Worm (Caenorhabditis elegans): ENCODE measurements around the gene srw-6.

The srw-6 gene

DNA sequence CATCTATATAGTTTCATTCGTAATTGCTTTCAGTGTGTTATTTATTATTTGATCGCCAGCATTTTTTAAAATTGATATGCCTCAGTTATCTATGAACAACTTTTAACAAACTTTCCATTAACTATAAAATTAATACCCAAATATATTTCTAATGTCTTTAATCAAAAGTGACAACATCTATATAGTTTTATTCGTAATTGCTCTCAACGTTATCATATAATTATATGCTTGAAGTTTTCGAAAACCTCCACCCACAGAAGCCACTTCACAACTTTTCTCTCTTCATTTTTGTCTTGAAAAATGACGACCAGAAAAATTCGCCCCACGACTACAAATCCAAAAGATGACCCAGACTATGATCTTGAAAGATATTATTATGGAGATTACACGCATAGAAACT, at the start of gene srw-6:
srw-6 (plus strand) TSS at position 301 of the 400 bp plus-strand sequence.
- no peak for TF ChIP-seq set-16 (GFP tag; IDR thresholded peaks at IDR 0.05)
- TF ChIP-seq ctbp-1 (GFP tag; IDR thresholded peaks at IDR 0.05): no peak
- no peak for TF ChIP-seq ceh-82 (tag; optimal IDR thresholded peaks at IDR 0.05)
- no peak for TF ChIP-seq php-3 (GFP tag; IDR thresholded peaks at IDR 0.05)
- no peak for TF ChIP-seq Y75B8A.6 (GFP tag; IDR thresholded peaks at IDR 0.05)
- no peak for TF ChIP-seq F37D6.2 (tag; optimal IDR thresholded peaks at IDR 0.05)
- TF ChIP-seq ama-1 (optimal IDR thresholded peaks at IDR 0.05): no peak
- no peak for TF ChIP-seq daf-16 (GFP tag; optimal IDR thresholded peaks at IDR 0.05)
- no peak for TF ChIP-seq daf-16 (tag; optimal IDR thresholded peaks at IDR 0.05)

ce11 chrV:3759419-3759915, 49.0 kb upstream of the srw-6 start, which contains the start of gene chk-1:
TSS of gene chk-1 (minus strand) at chrV:3759469.
- TF ChIP-seq zfp-2 (tag; optimal IDR thresholded peaks at IDR 0.05) (no peak), tra-1 (GFP tag; IDR thresholded peaks at IDR 0.05) (no peak), mes-2 (tag; optimal IDR thresholded peaks at IDR 0.05; ENCODE audit: poor library complexity, severe bottlenecking) (peak; percentile 83), ceh-44 (GFP tag; IDR thresholded peaks at IDR 0.05) (no peak), ama-1 (optimal IDR thresholded peaks at IDR 0.05) (no peak), lsy-2 (tag; optimal IDR thresholded peaks at IDR 0.05) (no peak), arid-1 (GFP tag; conservative IDR thresholded peaks at IDR 0.05) (no peak), aha-1 (tag) (no peak), hlh-11 (tag; optimal IDR thresholded peaks at IDR 0.05) (peak; percentile 50), zag-1 (tag; optimal IDR thresholded peaks at IDR 0.05) (no peak), ceh-32 (tag; optimal IDR thresholded peaks at IDR 0.05; ENCODE audit: poor library complexity) (no peak), rbr-2 (tag; optimal IDR thresholded peaks at IDR 0.05) (peak; percentile 39), Y48G9A.11 (GFP tag; IDR thresholded peaks at IDR 0.05) (peak; percentile 97), ceh-20 (GFP tag; IDR thresholded peaks at IDR 0.05) (no peak), mdt-29 (GFP tag; IDR thresholded peaks at IDR 0.05) (no peak), R02D3.7 (tag; optimal IDR thresholded peaks at IDR 0.05) (peak; percentile 88), mxl-3 (GFP tag; optimal IDR thresholded peaks at IDR 0.05) (no peak), dpl-1 (GFP tag; optimal IDR thresholded peaks at IDR 0.05) (peak; percentile 95), egl-43 (GFP tag; IDR thresholded peaks at IDR 0.05) (no peak), nhr-28 (tag; optimal IDR thresholded peaks at IDR 0.05) (no peak), hlh-30 (tag; optimal IDR thresholded peaks at IDR 0.05; ENCODE audit: insufficient read depth) (peak; percentile 52), nhr-77 (tag; optimal IDR thresholded peaks at IDR 0.05) (peak; percentile 35), dmd-6 (GFP tag; IDR thresholded peaks at IDR 0.05) (peak; percentile 14; the same call in 1 of the 2 replicates), D1046.2 (GFP tag; IDR thresholded peaks at IDR 0.05) (no peak), pha-4 (GFP tag; IDR thresholded peaks at IDR 0.05) (no peak), pha-4 (tag; optimal IDR thresholded peaks at IDR 0.05) (peak; percentile 24), T20F7.1 (GFP tag; optimal IDR thresholded peaks at IDR 0.05) (no peak), hif-1 (tag; optimal IDR thresholded peaks at IDR 0.05) (peak in 1 of 2 experiments; percentile 63), ztf-7 (tag; optimal IDR thresholded peaks at IDR 0.05) (no peak), dmd-9 (GFP tag; IDR thresholded peaks at IDR 0.05) (no peak), ctbp-1 (GFP tag; IDR thresholded peaks at IDR 0.05) (no peak)

DNA sequence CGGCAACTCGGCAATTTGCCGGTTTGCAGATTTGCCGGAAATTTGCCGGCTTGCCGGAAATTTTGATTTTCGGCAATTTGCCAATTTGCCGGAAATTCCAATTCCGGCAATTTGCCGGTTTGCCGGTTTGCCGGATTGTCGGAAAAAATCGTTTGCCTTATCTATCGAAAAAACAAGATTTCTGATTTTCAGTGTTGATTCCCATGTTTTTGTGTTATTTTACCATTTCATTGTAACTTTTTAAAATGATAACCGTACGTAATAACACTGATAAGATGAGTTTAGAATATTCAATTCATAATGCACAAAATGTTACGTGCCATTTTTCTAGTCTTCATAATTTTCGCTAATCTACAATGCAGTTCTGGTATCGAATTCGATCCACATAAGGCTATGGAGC, 47.6 kb upstream of the srw-6 start, which contains the start of gene oac-55:
oac-55 (plus strand) TSS at position 301 of the 400 bp plus-strand sequence.
- TF ChIP-seq aly-2 (tag; optimal IDR thresholded peaks at IDR 0.05) (no peak), daf-8 (GFP tag; IDR thresholded peaks at IDR 0.05) (no peak), unc-39 (tag; optimal IDR thresholded peaks at IDR 0.05) (no peak), tra-1 (GFP tag; IDR thresholded peaks at IDR 0.05) (no peak), skn-1 (tag; optimal IDR thresholded peaks at IDR 0.05) (no peak), nhr-111 (GFP tag; optimal IDR thresholded peaks at IDR 0.05) (no peak)
